Worm (Caenorhabditis elegans) whole organism, L3 larva: ENCODE results near the gene egl-6.

Experiments
- R02D3.7 ChIP-seq: fragments of 150-350 bp; optimal IDR thresholded peaks from 2 replicates; lab custom pipeline; 2014; ENCODE audit warnings: missing biosample characterization, missing genetic modification characterization
- aly-2 ChIP-seq: fragments of 150-350 bp; optimal IDR thresholded peaks from 2 replicates; lab custom pipeline; 2014; ENCODE audit warnings: missing biosample characterization, missing genetic modification characterization
- ama-1 ChIP-seq: fragments of 150-350 bp; optimal IDR thresholded peaks from 2 replicates; lab custom pipeline; 2018
- ceh-28 ChIP-seq: fragments of 150-350 bp; optimal IDR thresholded peaks from 2 replicates; lab custom pipeline; 2014; ENCODE audit warnings: missing biosample characterization, missing genetic modification reagents, missing genetic modification characterization
- ceh-82 ChIP-seq: fragments of 150-350 bp; optimal IDR thresholded peaks from 2 replicates; lab custom pipeline; 2014; ENCODE audit warnings: missing biosample characterization, missing genetic modification characterization
- ceh-9 ChIP-seq: sonication (generic microtip); optimal IDR thresholded peaks from 2 replicates; lab custom pipeline; 2018; ENCODE audit warnings: missing biosample characterization, missing genetic modification characterization
- daf-12 ChIP-seq: fragments of 150-350 bp; optimal IDR thresholded peaks from 2 replicates; lab custom pipeline; 2014; ENCODE audit warnings: missing biosample characterization, missing genetic modification reagents, missing genetic modification characterization
- egl-5 ChIP-seq: fragments of 150-350 bp; optimal IDR thresholded peaks from 2 replicates; lab custom pipeline; 2017; ENCODE audit warnings: missing biosample characterization, missing genetic modification reagents, missing genetic modification characterization, inconsistent platforms
- elt-1 ChIP-seq: fragments of 150-350 bp; optimal IDR thresholded peaks from 2 replicates; lab custom pipeline; 2014; ENCODE audit warnings: missing biosample characterization, missing genetic modification characterization
- elt-2 ChIP-seq: sonication (generic microtip); optimal IDR thresholded peaks from 2 replicates; lab custom pipeline; 2016; ENCODE audit warnings: missing genetic modification reagents, mild to moderate bottlenecking, missing genetic modification characterization, missing compliant biosample characterization
- elt-3 ChIP-seq, 3 experiments: fragments of 150-350 bp in 1 of 3; sonication (generic microtip) in 2 of 3; optimal IDR thresholded peaks; 2 replicates in 2 of 3; 4 replicates in 1 of 3; lab custom pipeline; 2014 to 2017; ENCODE audit warnings: missing biosample characterization in 3 of 3, missing genetic modification characterization in 3 of 3
- fkh-2 ChIP-seq: fragments of 150-350 bp; optimal IDR thresholded peaks from 2 replicates; lab custom pipeline; 2014; ENCODE audit warnings: missing biosample characterization, missing genetic modification reagents, missing genetic modification characterization
- fos-1 ChIP-seq: fragments of 150-350 bp; optimal IDR thresholded peaks from 2 replicates; lab custom pipeline; 2014; ENCODE audit warnings: missing biosample characterization, missing genetic modification characterization
- hmg-11 ChIP-seq: sonication (generic microtip); optimal IDR thresholded peaks from 2 replicates; lab custom pipeline; 2016; ENCODE audit warnings: missing genetic modification characterization, missing compliant biosample characterization
- jun-1 ChIP-seq: fragments of 150-350 bp; optimal IDR thresholded peaks from 2 replicates; lab custom pipeline; 2014; ENCODE audit warnings: missing biosample characterization, missing genetic modification reagents, missing genetic modification characterization
- lin-15B ChIP-seq: fragments of 150-350 bp; optimal IDR thresholded peaks from 2 replicates; lab custom pipeline; 2014; ENCODE audit warnings: missing biosample characterization, missing genetic modification characterization
- lin-39 ChIP-seq: fragments of 150-350 bp; optimal IDR thresholded peaks from 2 replicates; lab custom pipeline; 2018; ENCODE audit warnings: missing biosample characterization, missing genetic modification reagents, missing genetic modification characterization
- lsy-12 ChIP-seq: sonication (generic microtip); optimal IDR thresholded peaks from 2 replicates; lab custom pipeline; 2016; ENCODE audit warnings: mild to moderate bottlenecking, missing genetic modification characterization, missing compliant biosample characterization
- mdl-1 ChIP-seq: fragments of 150-350 bp; optimal IDR thresholded peaks from 2 replicates; lab custom pipeline; 2014; ENCODE audit warnings: missing biosample characterization, missing genetic modification characterization
- nfya-1 ChIP-seq: sonication (generic microtip); optimal IDR thresholded peaks from 2 replicates; lab custom pipeline; 2017; ENCODE audit warnings: missing genetic modification characterization, mild to moderate bottlenecking, missing compliant biosample characterization, antibody characterized with exemption, moderate library complexity; ENCODE audit not compliant: insufficient read depth
- nhr-11 ChIP-seq: fragments of 150-350 bp; optimal IDR thresholded peaks from 2 replicates; lab custom pipeline; 2014; ENCODE audit warnings: missing biosample characterization, missing genetic modification characterization
- nhr-12 ChIP-seq: fragments of 150-350 bp; optimal IDR thresholded peaks from 2 replicates; lab custom pipeline; 2014; ENCODE audit warnings: missing biosample characterization, missing genetic modification characterization
- nhr-23 ChIP-seq: fragments of 150-350 bp; optimal IDR thresholded peaks from 2 replicates; lab custom pipeline; 2014; ENCODE audit warnings: missing biosample characterization, missing genetic modification reagents, missing genetic modification characterization
- nhr-237 ChIP-seq: fragments of 150-350 bp; optimal IDR thresholded peaks from 2 replicates; lab custom pipeline; 2014; ENCODE audit warnings: missing biosample characterization, missing genetic modification characterization
- nhr-28 ChIP-seq: fragments of 150-350 bp; optimal IDR thresholded peaks from 2 replicates; lab custom pipeline; 2014; ENCODE audit warnings: missing biosample characterization, missing genetic modification characterization
- nhr-43 ChIP-seq: sonication (generic microtip); optimal IDR thresholded peaks from 2 replicates; lab custom pipeline; 2016; ENCODE audit warnings: mild to moderate bottlenecking, missing genetic modification characterization, missing compliant biosample characterization; ENCODE audit not compliant: poor library complexity, severe bottlenecking
- nhr-67 ChIP-seq: fragments of 150-350 bp; optimal IDR thresholded peaks from 2 replicates; lab custom pipeline; 2014; ENCODE audit warnings: missing biosample characterization, missing genetic modification characterization
- nhr-76 ChIP-seq: fragments of 150-350 bp; sonication (generic microtip); optimal IDR thresholded peaks from 5 replicates; lab custom pipeline; 2014; ENCODE audit warnings: missing biosample characterization, missing genetic modification characterization
- nhr-77 ChIP-seq: fragments of 150-350 bp; optimal IDR thresholded peaks from 2 replicates; lab custom pipeline; 2014; ENCODE audit warnings: missing biosample characterization, missing genetic modification characterization
- pha-4 ChIP-seq: fragments of 150-350 bp; optimal IDR thresholded peaks from 2 replicates; lab custom pipeline; 2014; ENCODE audit warnings: missing biosample characterization, missing genetic modification reagents, missing genetic modification characterization
- pqm-1 ChIP-seq: fragments of 150-350 bp; optimal IDR thresholded peaks from 2 replicates; lab custom pipeline; 2017; ENCODE audit warnings: missing biosample characterization, missing genetic modification characterization, inconsistent platforms
- sea-2 ChIP-seq: fragments of 150-350 bp; sonication (generic microtip); optimal IDR thresholded peaks from 4 replicates; lab custom pipeline; 2014; ENCODE audit warnings: missing biosample characterization, missing genetic modification reagents, missing genetic modification characterization
- snpc-4 ChIP-seq: fragments of 150-350 bp; optimal IDR thresholded peaks from 2 replicates; lab custom pipeline; 2014; ENCODE audit warnings: missing biosample characterization, missing genetic modification characterization
- tbx-2 ChIP-seq: sonication (generic microtip); optimal IDR thresholded peaks from 2 replicates; lab custom pipeline; 2016; ENCODE audit warnings: mild to moderate bottlenecking, missing genetic modification characterization, missing compliant biosample characterization
- unc-39 ChIP-seq: sonication (generic microtip); optimal IDR thresholded peaks from 4 replicates; lab custom pipeline; 2017; ENCODE audit warnings: missing biosample characterization, missing genetic modification characterization
- unc-62 ChIP-seq: fragments of 150-350 bp; sonication (generic microtip); optimal IDR thresholded peaks from 4 replicates; lab custom pipeline; 2014; ENCODE audit warnings: missing biosample characterization, missing genetic modification reagents, missing genetic modification characterization
- ztf-4 ChIP-seq: fragments of 150-350 bp; optimal IDR thresholded peaks from 2 replicates; lab custom pipeline; 2014; ENCODE audit warnings: missing biosample characterization, missing genetic modification characterization

The egl-6 gene

ce11 chrX:5953174-5953573, 22.3 kb downstream of the egl-6 start, which contains the start of the genes R07E4.5 and R07E4.3 (continued):
- TF ChIP-seq fos-1 (no peak), nhr-43 (tag; lab: Kevin White, UChicago) (peak; percentile 60), elt-2 (tag; lab: Kevin White, UChicago) (peak; percentile 37), lin-39 (peak; percentile 91), ama-1 (lab: Kevin White, UChicago) (no peak), nhr-77 (tag; lab: Kevin White, UChicago) (no peak), mdl-1 (tag; lab: Kevin White, UChicago) (no peak), pha-4 (tag; lab: Kevin White, UChicago) (peak; percentile 90), egl-5 (tag; lab: Kevin White, UChicago) (peak; percentile 81), ceh-82 (tag; lab: Kevin White, UChicago) (no peak), nhr-237 (tag; lab: Kevin White, UChicago) (no peak), lsy-12 (tag; lab: Kevin White, UChicago) (no peak), nhr-23 (no peak), nhr-11 (tag; lab: Kevin White, UChicago) (no peak), ceh-28 (tag; lab: Kevin White, UChicago) (no peak), unc-39 (no peak), nhr-12 (tag; lab: Kevin White, UChicago) (no peak), jun-1 (tag; lab: Kevin White, UChicago) (no peak), pqm-1 (tag; lab: Kevin White, UChicago) (peak; percentile 39), elt-1 (tag; lab: Kevin White, UChicago) (no peak), unc-62 (GFP tag; lab: Kevin White, UChicago) (no peak), elt-3 (tag; optimal IDR thresholded peaks at IDR 0.05; lab: Kevin White, UChicago) (no peak), nhr-28 (tag; lab: Kevin White, UChicago) (no peak), nhr-76 (tag; lab: Kevin White, UChicago) (no peak), ceh-9 (tag; lab: Kevin White, UChicago) (no peak), daf-12 (tag; lab: Kevin White, UChicago) (no peak), R02D3.7 (peak; percentile 3), ztf-4 (tag; lab: Kevin White, UChicago) (no peak)

ce11 chrX:5956130-5956529, 25.2 kb downstream of the egl-6 start:
- no peak for TF ChIP-seq R02D3.7
- no peak for TF ChIP-seq pha-4 (tag; lab: Kevin White, UChicago)
- no peak for TF ChIP-seq daf-12 (tag; lab: Kevin White, UChicago)
- no peak for TF ChIP-seq nhr-12 (tag; lab: Kevin White, UChicago)
- no peak for TF ChIP-seq unc-62 (GFP tag; lab: Kevin White, UChicago)
- TF ChIP-seq ceh-9 (tag; lab: Kevin White, UChicago) = no peak
- no peak for TF ChIP-seq ama-1 (lab: Kevin White, UChicago)
- no peak for TF ChIP-seq nhr-67 (tag; lab: Kevin White, UChicago)
- no peak for TF ChIP-seq elt-2 (tag; lab: Kevin White, UChicago)
- no peak for TF ChIP-seq nhr-11 (tag; lab: Kevin White, UChicago)
- TF ChIP-seq ceh-82 (tag; lab: Kevin White, UChicago) = no peak
- TF ChIP-seq tbx-2 = no peak
- no peak for TF ChIP-seq mdl-1 (tag; lab: Kevin White, UChicago)
- no peak for TF ChIP-seq aly-2 (tag; lab: Kevin White, UChicago)
- TF ChIP-seq nfya-1 (tag; lab: Kevin White, UChicago) = no peak
- no peak for TF ChIP-seq elt-1 (tag; lab: Kevin White, UChicago)
- no peak for TF ChIP-seq nhr-28 (tag; lab: Kevin White, UChicago)
- no peak for TF ChIP-seq nhr-76 (tag; lab: Kevin White, UChicago)

ce11 chrX:5958815-5959214, 27.9 kb downstream of the egl-6 start, which contains the start of gene R07E4.1:
Gene R07E4.1, plus strand, starts transcription at chrX:5959115.
- TF ChIP-seq pqm-1 (tag; lab: Kevin White, UChicago) = no peak
- no peak for TF ChIP-seq elt-3 (tag; optimal IDR thresholded peaks at IDR 0.05; lab: Kevin White, UChicago)
- TF ChIP-seq R02D3.7 = no peak
- no peak for TF ChIP-seq snpc-4
- no peak for TF ChIP-seq tbx-2
- no peak for TF ChIP-seq nhr-28 (tag; lab: Kevin White, UChicago)
- no peak for TF ChIP-seq fkh-2 (tag; lab: Kevin White, UChicago)
- no peak for TF ChIP-seq lin-39
- no peak for TF ChIP-seq hmg-11
- no peak for TF ChIP-seq fos-1
- no peak for TF ChIP-seq sea-2 (GFP tag; lab: Kevin White, UChicago)
- no peak for TF ChIP-seq lin-15B
- TF ChIP-seq ceh-82 (tag; lab: Kevin White, UChicago) = no peak
- no peak for TF ChIP-seq unc-62 (GFP tag; lab: Kevin White, UChicago)
- TF ChIP-seq nhr-43 (tag; lab: Kevin White, UChicago) = no peak
- no peak for TF ChIP-seq mdl-1 (tag; lab: Kevin White, UChicago)
- no peak for TF ChIP-seq ceh-9 (tag; lab: Kevin White, UChicago)
- no peak for TF ChIP-seq aly-2 (tag; lab: Kevin White, UChicago)
- TF ChIP-seq elt-2 (tag; lab: Kevin White, UChicago) = no peak
